Worm (Caenorhabditis elegans): ENCODE measurements around the gene T07A9.14.

- TF ChIP-seq lir-3 (tag; optimal IDR thresholded peaks at IDR 0.05): no peak
- no peak for TF ChIP-seq nhr-42 (GFP tag; IDR thresholded peaks at IDR 0.05)
- TF ChIP-seq lin-39 (tag; optimal IDR thresholded peaks at IDR 0.05): no peak
- TF ChIP-seq fos-1 (tag; optimal IDR thresholded peaks at IDR 0.05): no peak
- TF ChIP-seq nhr-76 (tag; optimal IDR thresholded peaks at IDR 0.05): no peak
Measured at ce11 chrIV:377791-378190, 8.7 kb upstream of the T07A9.14 start.
